Worm (Caenorhabditis elegans) whole organism, L4/young adult: ENCODE data around the gene btb-11.

Experiments used
- W03F9.2 ChIP-seq: fragments of 150-350 bp; optimal IDR thresholded peaks from 2 replicates; lab custom pipeline; 2014; ENCODE audit warnings: missing biosample characterization, missing genetic modification characterization
- him-1 ChIP-seq: sonication (generic microtip); optimal IDR thresholded peaks from 2 replicates; lab custom pipeline; 2016; ENCODE audit warnings: missing genotype, missing genetic modification reagents, missing genetic modification characterization, missing compliant biosample characterization

DNA sequence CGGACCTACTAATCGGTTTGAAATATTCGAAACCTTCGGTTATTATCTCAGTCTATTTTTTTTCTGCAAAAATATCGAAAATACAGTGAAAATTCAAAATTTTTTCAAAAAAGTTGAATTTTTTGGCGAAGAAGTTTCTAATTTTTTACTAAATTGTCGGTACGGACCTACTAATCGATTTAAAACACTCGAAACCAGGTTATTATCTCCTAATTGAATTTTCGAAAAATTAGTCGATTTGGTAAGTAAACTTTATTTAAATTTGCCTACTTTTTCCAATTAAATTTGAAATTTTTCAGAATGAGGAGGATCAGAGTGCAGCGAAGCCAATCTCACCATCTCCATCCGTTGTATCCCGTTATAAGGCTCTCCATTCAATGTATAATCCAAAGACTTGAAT, 46.3 kb upstream of the btb-11 start, which contains the start of gene K02E7.12:
- no peak for TF ChIP-seq him-1 (tag; lab: Kevin White, UChicago)
- no peak for TF ChIP-seq W03F9.2
